Fruit fly (Drosophila melanogaster): ENCODE data around the gene CG17917.
A peak's percentile ranks its signal among the peaks of the same experiment; 100 is the strongest.

The CG17917 gene

DNA sequence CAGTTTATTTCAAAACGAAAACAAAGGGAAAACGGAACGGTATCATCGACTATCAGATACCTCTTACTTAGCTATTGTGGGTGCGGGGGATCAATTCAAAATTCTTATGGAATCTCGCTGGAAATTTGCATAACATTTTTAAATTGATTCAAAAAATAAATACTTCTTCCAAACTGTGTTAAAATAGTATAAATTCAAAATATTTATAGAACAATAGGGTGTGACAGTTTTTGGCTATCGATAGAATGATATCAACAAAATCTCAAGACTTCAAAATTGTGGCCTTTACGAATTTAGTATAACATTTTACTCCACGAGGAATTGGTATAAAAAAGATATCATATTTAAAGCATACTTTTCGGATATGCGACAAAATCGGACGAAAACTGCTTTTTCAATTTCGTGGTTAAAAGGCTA, 46.7 kb downstream of the CG17917 start:
- TF ChIP-seq salr (GFP tag; optimal IDR thresholded peaks at IDR 0.05): no peak
- peak; percentile 39 for TF ChIP-seq Eip78C (GFP tag)
- TF ChIP-seq CG10669 (GFP tag; optimal IDR thresholded peaks at IDR 0.05): no peak
- TF ChIP-seq Sox14 (GFP tag; optimal IDR thresholded peaks at IDR 0.05): no peak
- TF ChIP-seq Hr38 (GFP tag; optimal IDR thresholded peaks at IDR 0.05): no peak
- TF ChIP-seq Eip93F (GFP tag; optimal IDR thresholded peaks at IDR 0.05): peak; percentile 7
- no peak for TF ChIP-seq eg (GFP tag; IDR thresholded peaks at IDR 0.05)
